Fruit fly (Drosophila melanogaster): Measurements from ENCODE around the gene mRpL1.

mRpL1 gene

dm6 chr3R:8313038-8313437 lies 11.8 kb downstream of the mRpL1 start, which contains the start of gene CG7483 (continued):
- TF ChIP-seq GATAe (GFP tag; conservative IDR thresholded peaks at IDR 0.05) (no peak), stwl (tag; optimal IDR thresholded peaks at IDR 0.05) (peak; percentile 30), sens (GFP tag) (peak; percentile 60), MBD-R2 (GFP tag; IDR thresholded peaks at IDR 0.05) (peak; percentile 62), tna (GFP tag; IDR thresholded peaks at IDR 0.05; ENCODE audit: partially characterized antibody) (peak; percentile 65), esg (GFP tag; conservative IDR thresholded peaks at IDR 0.05) (no peak), sna (GFP tag; IDR thresholded peaks at IDR 0.05; ENCODE audit: partially characterized antibody) (peak; percentile 78), NFAT (GFP tag; IDR thresholded peaks at IDR 0.05) (no peak), Dip2 (GFP tag; IDR thresholded peaks at IDR 0.05) (no peak), ATbp (GFP tag; optimal IDR thresholded peaks at IDR 0.05) (no peak), CG4617 (GFP tag; optimal IDR thresholded peaks at IDR 0.05; ENCODE audit: borderline replicate concordance) (peak; percentile 46), croc (GFP tag; conservative IDR thresholded peaks at IDR 0.05) (no peak), CG31441 (GFP tag; IDR thresholded peaks at IDR 0.05) (0 out of 2 replicates have a peak, but pooled peaks have one; percentile 18), CG17829 (tag; optimal IDR thresholded peaks at IDR 0.05) (peak; percentile 36), fru (optimal IDR thresholded peaks at IDR 0.05) (no peak), CG42726 (GFP tag; IDR thresholded peaks at IDR 0.05; ENCODE audit: partially characterized antibody) (0 out of 2 replicates have a peak, but pooled peaks have one; percentile 39), CG17361 (GFP tag; IDR thresholded peaks at IDR 0.05) (no peak), CG7987 (GFP tag; optimal IDR thresholded peaks at IDR 0.05) (no peak), knrl (GFP tag; IDR thresholded peaks at IDR 0.05; ENCODE audit: partially characterized antibody) (peak; percentile 78), CG15514 (GFP tag; optimal IDR thresholded peaks at IDR 0.05) (peak; percentile 39), sug (tag; optimal IDR thresholded peaks at IDR 0.05) (peak; percentile 19), CG9797 (GFP tag; optimal IDR thresholded peaks at IDR 0.05) (peak; percentile 54), CG6813 (GFP tag; optimal IDR thresholded peaks at IDR 0.05) (no peak), hbn (GFP tag; IDR thresholded peaks at IDR 0.05; ENCODE audit: partially characterized antibody) (peak; percentile 87), Scr (GFP tag; IDR thresholded peaks at IDR 0.05; ENCODE audit: partially characterized antibody) (peak; percentile 81), YL-1 (GFP tag; optimal IDR thresholded peaks at IDR 0.05) (peak; percentile 75), CG14860 (GFP tag; IDR thresholded peaks at IDR 0.05; ENCODE audit: partially characterized antibody) (peak; percentile 74; the same call in 2 of the 3 replicates), Stat92E (GFP tag; optimal IDR thresholded peaks at IDR 0.05) (peak in 1 of 3 experiments; percentile 43), gce (GFP tag; IDR thresholded peaks at IDR 0.05) (no peak), hb (GFP tag; IDR thresholded peaks at IDR 0.05; ENCODE audit: partially characterized antibody) (peak; percentile 61; the same call in 1 of the 3 replicates), nau (GFP tag; optimal IDR thresholded peaks at IDR 0.05) (no peak), CG13424 (tag; optimal IDR thresholded peaks at IDR 0.05) (no peak), grau (tag; optimal IDR thresholded peaks at IDR 0.05) (peak; percentile 0), CG34224 (GFP tag; IDR thresholded peaks at IDR 0.05; ENCODE audit: partially characterized antibody) (peak; percentile 94), CG6791 (GFP tag; IDR thresholded peaks at IDR 0.05; ENCODE audit: partially characterized antibody) (peak; percentile 90), Lhr (GFP tag; optimal IDR thresholded peaks at IDR 0.05) (peak; percentile 21), CG1603 (tag; optimal IDR thresholded peaks at IDR 0.05) (peak; percentile 13), CG2712 (tag; optimal IDR thresholded peaks at IDR 0.05) (peak; percentile 22), Spps (tag; optimal IDR thresholded peaks at IDR 0.05) (no peak), CG7963 (GFP tag; IDR thresholded peaks at IDR 0.05; ENCODE audit: partially characterized antibody) (peak; percentile 71)
